Worm (Caenorhabditis elegans): Measurements from ENCODE around the gene cdr-1.

Gene cdr-1

DNA sequence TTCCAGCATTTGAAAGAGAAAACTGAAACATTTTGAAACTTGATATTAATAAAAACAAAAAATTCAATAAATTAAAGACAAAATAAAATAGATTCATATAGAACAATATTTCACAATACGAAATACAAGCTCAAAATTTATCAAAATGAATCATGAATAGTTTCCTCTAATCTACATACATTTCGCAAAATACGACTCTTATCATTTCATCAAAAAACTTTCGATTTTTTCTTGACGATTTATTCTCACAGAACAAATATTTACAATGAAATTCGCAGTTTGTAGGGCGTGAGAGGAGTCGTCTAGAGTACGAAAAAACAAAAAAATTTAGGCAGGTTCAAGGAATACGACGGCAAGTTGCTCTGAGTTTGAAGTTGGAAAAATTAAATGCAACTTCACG lies 31.0 kb upstream of the cdr-1 start:
- no peak for TF ChIP-seq odd-2 (tag; optimal IDR thresholded peaks at IDR 0.05)
- no peak for TF ChIP-seq ttx-3 (tag; optimal IDR thresholded peaks at IDR 0.05)
- TF ChIP-seq npax-4 (tag; optimal IDR thresholded peaks at IDR 0.05), result no peak
- no peak for TF ChIP-seq elt-4 (tag; optimal IDR thresholded peaks at IDR 0.05)
- no peak for TF ChIP-seq pqm-1 (tag; optimal IDR thresholded peaks at IDR 0.05)
- TF ChIP-seq rnt-1 (tag; optimal IDR thresholded peaks at IDR 0.05), result no peak
- no peak for TF ChIP-seq sox-4 (tag; optimal IDR thresholded peaks at IDR 0.05)
- no peak for TF ChIP-seq elt-2 (tag; optimal IDR thresholded peaks at IDR 0.05)
- no peak for TF ChIP-seq Y22D7AL.16 (tag; optimal IDR thresholded peaks at IDR 0.05)
- TF ChIP-seq ceh-6 (GFP tag; optimal IDR thresholded peaks at IDR 0.05), result no peak
- TF ChIP-seq ceh-34 (tag; optimal IDR thresholded peaks at IDR 0.05), result no peak
- TF ChIP-seq ceh-9 (tag; optimal IDR thresholded peaks at IDR 0.05), result no peak
- no peak for TF ChIP-seq ceh-48 (tag; optimal IDR thresholded peaks at IDR 0.05)
- TF ChIP-seq zip-5 (tag; optimal IDR thresholded peaks at IDR 0.05), result no peak
- TF ChIP-seq hlh-6 (tag; optimal IDR thresholded peaks at IDR 0.05), result no peak
- TF ChIP-seq hlh-13 (GFP tag; optimal IDR thresholded peaks at IDR 0.05), result no peak
- no peak for TF ChIP-seq tbx-7 (tag; optimal IDR thresholded peaks at IDR 0.05)
- TF ChIP-seq ceh-14 (tag; optimal IDR thresholded peaks at IDR 0.05), result no peak
- no peak for TF ChIP-seq unc-86 (tag; optimal IDR thresholded peaks at IDR 0.05)
- TF ChIP-seq unc-55 (GFP tag; optimal IDR thresholded peaks at IDR 0.05), result no peak

DNA sequence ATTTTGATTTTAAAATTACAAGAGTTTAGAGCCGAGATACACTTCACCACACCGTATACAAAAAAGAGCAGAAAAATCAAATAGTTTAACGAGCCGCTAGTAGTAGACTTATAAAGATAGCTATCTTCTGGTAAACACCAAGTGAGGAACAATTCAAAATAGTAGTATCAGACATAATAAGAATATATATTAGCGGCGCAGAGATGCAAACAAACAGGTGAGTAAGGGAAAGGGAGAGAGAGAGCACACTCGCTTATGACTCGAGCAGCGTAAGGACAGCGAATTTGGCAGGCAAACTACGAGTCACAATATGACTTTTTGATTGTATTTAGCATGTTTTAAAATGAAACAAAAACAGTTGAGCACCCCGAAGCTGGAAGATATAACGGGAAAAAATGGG lies 29.8 kb upstream of the cdr-1 start:
- TF ChIP-seq T23F11.4 (GFP tag; optimal IDR thresholded peaks at IDR 0.05) (no peak), K09A11.1 (tag; optimal IDR thresholded peaks at IDR 0.05; ENCODE audit: insufficient read depth) (no peak), sox-4 (tag; optimal IDR thresholded peaks at IDR 0.05) (no peak), sdc-2 (tag; optimal IDR thresholded peaks at IDR 0.05) (no peak), C08G9.2 (tag; optimal IDR thresholded peaks at IDR 0.05) (no peak), Y22D7AL.16 (tag; optimal IDR thresholded peaks at IDR 0.05) (no peak), pha-4 (tag; optimal IDR thresholded peaks at IDR 0.05) (no peak), ceh-14 (tag; optimal IDR thresholded peaks at IDR 0.05) (no peak), hlh-13 (GFP tag; optimal IDR thresholded peaks at IDR 0.05) (no peak), elt-2 (tag; optimal IDR thresholded peaks at IDR 0.05) (no peak), hlh-15 (tag; optimal IDR thresholded peaks at IDR 0.05) (no peak), ahr-1 (tag; optimal IDR thresholded peaks at IDR 0.05) (no peak), hlh-8 (tag; optimal IDR thresholded peaks at IDR 0.05) (no peak), ztf-16 (tag; optimal IDR thresholded peaks at IDR 0.05) (no peak), dve-1 (tag; optimal IDR thresholded peaks at IDR 0.05) (no peak)

DNA sequence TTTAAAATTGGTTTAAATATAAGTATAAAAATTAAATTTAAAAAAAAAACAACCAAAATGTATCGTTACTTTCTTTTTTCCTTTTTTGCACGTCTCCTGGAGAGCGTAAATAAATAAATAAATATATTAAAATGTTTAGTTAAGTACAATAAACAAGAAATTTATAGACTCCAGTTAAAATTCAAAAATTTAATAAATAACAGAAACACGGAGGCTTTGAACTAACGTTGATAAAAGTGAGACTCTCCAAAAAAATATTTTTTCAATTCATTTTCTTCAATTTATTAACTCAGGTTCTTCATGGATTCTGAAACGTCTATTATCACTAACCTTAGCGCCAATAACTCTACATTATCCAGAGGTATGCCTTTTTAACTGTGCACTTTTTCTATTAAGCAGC lies 29.3 kb upstream of the cdr-1 start, which contains the start of gene T06C12.12:
Gene T06C12.12, plus strand, starts transcription at position 301 of the 400 bp plus-strand sequence.
- no peak for TF ChIP-seq pax-1 (tag; optimal IDR thresholded peaks at IDR 0.05)
- no peak for TF ChIP-seq ref-2 (tag; optimal IDR thresholded peaks at IDR 0.05)
- TF ChIP-seq tbx-2 (tag; optimal IDR thresholded peaks at IDR 0.05), result no peak
- TF ChIP-seq hlh-8 (tag; optimal IDR thresholded peaks at IDR 0.05), result no peak
- TF ChIP-seq tbx-7 (tag; optimal IDR thresholded peaks at IDR 0.05), result no peak
- no peak for TF ChIP-seq sox-2 (GFP tag; IDR thresholded peaks at IDR 0.05)
- TF ChIP-seq hlh-13 (GFP tag; optimal IDR thresholded peaks at IDR 0.05), result no peak
- no peak for TF ChIP-seq zip-5 (tag; optimal IDR thresholded peaks at IDR 0.05)
- no peak for TF ChIP-seq C08G9.2 (tag; optimal IDR thresholded peaks at IDR 0.05)
- no peak for TF ChIP-seq npax-4 (tag; optimal IDR thresholded peaks at IDR 0.05)
- no peak for TF ChIP-seq K02D7.2 (tag; optimal IDR thresholded peaks at IDR 0.05)
- TF ChIP-seq sdc-2 (tag; optimal IDR thresholded peaks at IDR 0.05), result no peak
- TF ChIP-seq syd-9 (tag; optimal IDR thresholded peaks at IDR 0.05), result no peak
- TF ChIP-seq ceh-22 (tag; optimal IDR thresholded peaks at IDR 0.05), result no peak
- no peak for TF ChIP-seq lin-11 (tag; optimal IDR thresholded peaks at IDR 0.05)
- TF ChIP-seq mec-3 (tag; optimal IDR thresholded peaks at IDR 0.05; ENCODE audit: borderline replicate concordance), result no peak
- no peak for TF ChIP-seq dmd-4 (tag; optimal IDR thresholded peaks at IDR 0.05; ENCODE audit: borderline replicate concordance)
- TF ChIP-seq ceh-2 (tag; optimal IDR thresholded peaks at IDR 0.05), result no peak
- TF ChIP-seq ceh-34 (tag; optimal IDR thresholded peaks at IDR 0.05), result no peak
- no peak for TF ChIP-seq hlh-6 (tag; optimal IDR thresholded peaks at IDR 0.05)

Measured in whole organism, late embryonic.